Worm (Caenorhabditis elegans): ENCODE measurements around the gene F55G11.2.
A peak's percentile ranks its signal among the peaks of the same experiment; 100 is the strongest.

DNA sequence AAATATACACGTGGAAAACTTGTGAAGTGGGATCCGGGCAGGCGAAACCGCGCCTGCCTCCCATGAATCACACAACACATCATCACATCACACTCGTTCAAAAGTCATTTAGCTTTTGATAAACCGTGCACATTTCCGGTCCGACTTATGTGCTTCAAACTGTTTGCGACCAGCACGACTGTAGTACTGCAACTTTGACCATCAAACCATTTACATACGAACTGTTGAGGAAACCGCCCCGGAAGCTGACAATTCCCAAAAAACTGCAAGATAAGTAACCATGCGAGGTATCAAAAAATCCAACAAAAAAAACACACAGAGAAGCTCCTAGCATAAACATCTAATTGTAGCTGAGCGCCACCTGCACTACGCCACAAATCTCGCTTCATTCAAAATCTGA is 3.7 kb upstream of the F55G11.2 start:
- TF ChIP-seq lin-13 (GFP tag; optimal IDR thresholded peaks at IDR 0.05) (no peak), unc-62 (GFP tag; optimal IDR thresholded peaks at IDR 0.05 in 1 of 2) (peak in 1 of 2 experiments; percentile 94), unc-62 (tag; optimal IDR thresholded peaks at IDR 0.05) (no peak), nhr-10 (tag; optimal IDR thresholded peaks at IDR 0.05) (no peak), ceh-82 (tag; optimal IDR thresholded peaks at IDR 0.05) (no peak), ces-1 (GFP tag; optimal IDR thresholded peaks at IDR 0.05) (no peak)
